Worm (Caenorhabditis elegans) whole organism, mixed stage, embryonic: ENCODE results near the gene Y17G7B.17.

Experiments
- M03D4.4 ChIP-seq: sonication (generic microtip); optimal IDR thresholded peaks from 2 replicates; lab custom pipeline; 2017; ENCODE audit warnings: mild to moderate bottlenecking, missing genetic modification characterization, missing compliant biosample characterization
- ces-1 ChIP-seq: fragments of 150-350 bp; optimal IDR thresholded peaks from 2 replicates; lab custom pipeline; 2014; ENCODE audit warnings: missing biosample characterization, missing genetic modification reagents, missing genetic modification characterization
- flh-1 ChIP-seq: fragments of 200-800 bp; sonication (Bioruptor generic); optimal IDR thresholded peaks from 2 replicates; lab custom pipeline; 2018; ENCODE audit warnings: mild to moderate bottlenecking, missing genetic modification characterization, moderate library complexity, missing compliant biosample characterization
- lin-13 ChIP-seq: fragments of 150-350 bp; optimal IDR thresholded peaks from 2 replicates; lab custom pipeline; 2014; ENCODE audit warnings: missing biosample characterization, missing genetic modification characterization
- nhr-237 ChIP-seq: fragments of 150-350 bp; optimal IDR thresholded peaks from 2 replicates; lab custom pipeline; 2014; ENCODE audit warnings: missing biosample characterization, missing genetic modification characterization
- nhr-76 ChIP-seq: sonication (generic microtip); optimal IDR thresholded peaks from 2 replicates; lab custom pipeline; 2017; ENCODE audit warnings: missing biosample characterization, missing genetic modification characterization
- snpc-4 ChIP-seq: fragments of 150-350 bp; optimal IDR thresholded peaks from 2 replicates; lab custom pipeline; 2014; ENCODE audit warnings: missing biosample characterization, missing genetic modification characterization
- unc-62 ChIP-seq: fragments of 150-350 bp; optimal IDR thresholded peaks from 2 replicates; lab custom pipeline; 2014; ENCODE audit warnings: missing biosample characterization, missing genetic modification reagents, missing genetic modification characterization
- zip-8 ChIP-seq: fragments of 150-350 bp; optimal IDR thresholded peaks from 2 replicates; lab custom pipeline; 2014; ENCODE audit warnings: missing biosample characterization, missing genetic modification characterization
- ztf-11 ChIP-seq: fragments of 150-350 bp; optimal IDR thresholded peaks from 2 replicates; lab custom pipeline; 2014; ENCODE audit warnings: missing biosample characterization, missing genetic modification characterization

DNA sequence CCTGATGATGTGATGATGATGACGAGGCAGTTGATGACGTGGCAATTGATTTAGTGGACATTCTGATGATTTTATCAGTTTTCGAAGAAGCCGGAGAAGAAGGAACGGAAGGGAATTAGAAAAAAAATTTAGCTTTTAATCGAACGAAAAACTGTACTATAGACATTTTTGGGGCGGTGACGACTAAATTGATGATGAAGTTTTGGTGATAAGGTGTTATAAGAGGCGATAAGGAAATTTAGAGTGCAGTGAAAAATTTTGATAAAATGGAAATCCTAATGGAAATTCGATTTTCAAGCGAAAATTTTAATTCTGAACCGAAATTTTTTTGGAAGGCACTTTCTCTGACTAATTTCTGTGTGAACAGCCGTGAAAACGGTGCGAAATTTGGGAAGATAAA, 19.8 kb downstream of the Y17G7B.17 start:
- TF ChIP-seq M03D4.4 (tag; lab: Kevin White, UChicago) (no peak), nhr-76 (tag; lab: Kevin White, UChicago) (no peak), lin-13 (tag; lab: Kevin White, UChicago) (no peak), zip-8 (no peak), unc-62 (no peak), snpc-4 (tag; lab: Kevin White, UChicago) (no peak), ces-1 (no peak), ztf-11 (no peak), nhr-237 (tag; lab: Kevin White, UChicago) (no peak), flh-1 (GFP tag; lab: Kevin White, UChicago) (no peak)
